Fruit fly (Drosophila melanogaster): ENCODE results near the gene RpL7.

Gene RpL7

dm6 chr2L:10200847-10201246, at the start of gene RpL7, which contains the start of gene Ripalpha:
Gene RpL7 (plus strand): TSS chr2L:10201004.
Gene Ripalpha (minus strand): TSS chr2L:10200974.
- TF ChIP-seq CTCF (optimal IDR thresholded peaks at IDR 0.05) = peak; percentile 34 to 52
- no peak for TF ChIP-seq CG8478 (optimal IDR thresholded peaks at IDR 0.05)

dm6 chr2L:10154395-10154794, 46.4 kb upstream of the RpL7 start:
- TF ChIP-seq CTCF (optimal IDR thresholded peaks at IDR 0.05) = no peak
- TF ChIP-seq CG8478 (optimal IDR thresholded peaks at IDR 0.05) = no peak

DNA sequence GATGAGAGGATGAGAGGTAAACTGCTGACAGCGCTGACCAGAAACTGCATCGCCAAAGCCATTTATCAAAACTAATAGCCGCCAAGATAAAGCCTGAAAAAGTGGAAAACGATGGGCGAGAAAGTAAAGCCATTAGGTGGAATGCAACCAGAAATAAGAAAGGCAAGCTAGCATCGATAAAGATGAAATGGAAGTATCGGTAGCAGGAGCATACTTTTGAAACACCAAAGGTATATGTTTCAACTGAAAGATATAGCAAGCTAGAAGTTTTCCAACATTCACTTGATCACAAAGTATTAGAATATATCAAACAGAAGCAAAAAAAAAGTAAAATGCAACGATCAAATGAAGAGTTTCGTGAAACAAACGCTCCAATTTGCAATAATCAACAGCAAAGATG, 28.4 kb upstream of the RpL7 start, which contains the start of gene CG13137:
TSS of gene CG13137 (plus strand) at position 301 of the 400 bp plus-strand sequence.
- TF ChIP-seq CG8478 (optimal IDR thresholded peaks at IDR 0.05) (no peak), CTCF (optimal IDR thresholded peaks at IDR 0.05) (no peak)

DNA sequence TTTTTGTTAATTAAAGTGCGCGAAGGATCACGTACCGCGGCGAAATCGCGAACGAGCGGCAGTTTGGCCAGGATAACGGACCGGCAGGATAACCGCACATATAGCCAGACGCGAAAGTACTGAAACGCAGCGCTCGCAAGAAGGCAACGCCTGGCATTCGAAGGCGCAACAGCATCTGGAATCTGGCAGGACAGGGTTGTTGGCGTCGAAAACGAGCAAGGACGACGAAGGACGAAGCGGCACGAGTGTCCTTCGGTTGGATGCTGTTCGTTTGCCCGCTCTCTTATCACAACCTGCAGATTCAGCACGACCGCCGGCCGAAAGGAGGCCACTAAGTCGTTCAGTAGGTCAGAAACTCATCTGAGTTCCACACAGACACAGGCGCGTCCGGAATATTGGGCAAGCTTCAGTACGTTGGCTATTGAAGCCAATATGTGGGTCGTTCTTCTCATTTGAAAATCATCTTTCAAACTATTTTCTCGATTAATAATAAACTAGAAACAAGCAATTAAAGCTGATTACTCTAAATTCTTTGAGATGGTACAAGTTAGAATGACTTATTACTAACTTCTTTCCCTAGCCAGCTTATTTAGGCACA, 20.5 kb upstream of the RpL7 start, which contains the start of gene CG44153:
TSS of gene CG44153 (minus strand) at position 75 of the 598 bp plus-strand sequence.
- TF ChIP-seq CG8478 (optimal IDR thresholded peaks at IDR 0.05) (no peak), CTCF (optimal IDR thresholded peaks at IDR 0.05) (no peak)

dm6 chr2L:10191396-10191795, 9.4 kb upstream of the RpL7 start, which contains the start of gene Fum4:
Gene Fum4 (minus strand): TSS chr2L:10191496.
- TF ChIP-seq CTCF (optimal IDR thresholded peaks at IDR 0.05) = no peak
- no peak for TF ChIP-seq CG8478 (optimal IDR thresholded peaks at IDR 0.05)

dm6 chr2L:10198911-10199310, 1.9 kb upstream of the RpL7 start, which contains the start of gene Sur:
Gene Sur (minus strand): TSS chr2L:10199117.
- no peak for TF ChIP-seq CG8478 (optimal IDR thresholded peaks at IDR 0.05)
- TF ChIP-seq CTCF (optimal IDR thresholded peaks at IDR 0.05) = no peak

DNA sequence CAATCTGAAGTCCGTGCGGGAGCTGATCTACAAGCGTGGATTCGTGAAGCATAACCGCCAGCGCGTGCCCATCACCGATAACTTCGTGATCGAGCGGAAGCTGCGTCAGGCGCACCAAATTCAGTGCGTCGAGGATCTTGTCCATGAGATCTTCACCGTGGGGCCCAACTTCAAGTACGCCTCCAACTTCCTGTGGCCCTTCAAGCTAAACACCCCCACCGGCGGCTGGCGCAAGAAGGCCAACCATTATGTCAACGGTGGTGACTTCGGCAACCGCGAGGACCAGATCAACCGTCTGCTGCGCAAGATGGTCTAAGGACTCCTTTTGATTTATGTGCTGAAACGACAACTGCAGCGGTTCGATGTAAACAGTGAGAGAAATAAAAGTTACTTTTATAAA, 939 bp downstream of the RpL7 start:
- no peak for TF ChIP-seq CG8478 (optimal IDR thresholded peaks at IDR 0.05)
- no peak for TF ChIP-seq CTCF (optimal IDR thresholded peaks at IDR 0.05)

- no peak for TF ChIP-seq CTCF (optimal IDR thresholded peaks at IDR 0.05)
- TF ChIP-seq CG8478 (optimal IDR thresholded peaks at IDR 0.05) = no peak
Measured at dm6 chr2L:10203933-10204509, 3.2 kb downstream of the RpL7 start, which contains the start of gene CG34159. Gene CG34159 (minus strand): TSS chr2L:10204317.

DNA sequence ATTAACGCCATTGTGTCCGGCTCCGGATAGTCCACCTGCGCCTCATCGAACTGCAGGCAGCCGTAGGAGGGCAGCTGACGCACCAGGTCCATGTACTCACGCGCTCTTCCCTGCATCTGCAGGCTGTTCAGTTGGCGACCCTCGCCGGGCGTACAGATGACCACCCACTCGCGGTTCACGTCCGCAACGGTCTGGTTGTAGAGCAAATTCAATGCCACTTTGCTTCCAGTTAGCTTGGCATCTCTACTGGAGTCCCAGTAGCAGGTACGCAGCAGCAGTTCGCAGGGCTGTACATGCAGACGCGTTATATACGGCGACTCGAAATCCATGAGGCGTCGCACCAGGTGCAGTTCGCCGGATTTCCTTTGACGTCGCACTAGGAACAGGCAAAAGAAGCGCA, 5.1 kb downstream of the RpL7 start:
- TF ChIP-seq CTCF (optimal IDR thresholded peaks at IDR 0.05) = no peak
- TF ChIP-seq CG8478 (optimal IDR thresholded peaks at IDR 0.05) = no peak

dm6 chr2L:10206633-10207162, 5.9 kb downstream of the RpL7 start, which contains the start of gene Snx17:
Gene Snx17 (minus strand): TSS chr2L:10206961.
- no peak for TF ChIP-seq CTCF (optimal IDR thresholded peaks at IDR 0.05)
- no peak for TF ChIP-seq CG8478 (optimal IDR thresholded peaks at IDR 0.05)

dm6 chr2L:10208799-10209794, 8.3 kb downstream of the RpL7 start, which contains the start of gene CG5731:
Gene CG5731 (minus strand): TSS chr2L:10209744.
- no peak for TF ChIP-seq CG8478 (optimal IDR thresholded peaks at IDR 0.05)
- no peak for TF ChIP-seq CTCF (optimal IDR thresholded peaks at IDR 0.05)

DNA sequence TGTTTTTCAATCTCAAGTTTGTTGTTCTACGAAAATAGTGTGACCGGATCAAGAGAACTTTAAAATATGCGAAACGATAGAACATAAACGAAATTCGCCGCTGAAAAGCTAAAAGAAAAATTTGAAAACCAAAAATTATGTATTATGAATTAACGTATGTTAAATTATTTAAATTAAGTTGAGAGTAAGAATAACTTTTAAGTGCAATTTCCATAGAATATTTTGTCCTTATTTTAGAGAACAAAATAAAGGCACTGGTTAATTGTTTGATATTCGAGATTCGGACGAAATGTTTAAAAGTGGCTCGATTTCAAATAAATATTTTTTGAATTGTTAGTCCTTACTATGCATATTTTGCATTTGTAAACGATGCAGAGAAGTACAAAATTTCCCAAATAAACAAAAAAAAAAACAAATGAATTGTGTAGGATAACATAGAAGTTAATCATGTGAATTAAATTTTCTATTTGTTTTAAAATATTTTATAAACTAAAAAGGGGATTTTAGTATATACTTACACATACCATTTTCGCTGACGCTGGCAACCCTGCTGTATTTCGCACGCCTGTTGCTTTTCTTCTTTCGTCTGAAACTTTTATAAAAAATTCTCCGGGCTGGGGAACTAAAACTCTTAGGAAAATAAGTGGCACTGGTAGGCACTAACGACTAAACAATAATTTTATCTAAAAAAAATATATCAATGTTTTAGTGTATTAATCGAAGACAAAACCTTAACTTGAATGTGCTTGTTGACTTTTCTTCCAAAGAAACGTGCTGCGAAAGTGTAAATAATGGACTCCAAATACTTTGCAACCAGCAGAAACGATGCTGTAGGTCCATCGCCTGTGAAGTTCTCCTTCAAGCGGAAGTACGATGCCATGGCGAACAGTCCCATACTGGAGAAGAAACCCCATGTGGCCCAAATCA, 10.1 kb downstream of the RpL7 start, which contains the start of the genes CG5727 and ath:
TSS of gene CG5727 (minus strand) at position 51 of the 927 bp plus-strand sequence.
TSS of gene ath (plus strand) at position 513 of the 927 bp plus-strand sequence.
- TF ChIP-seq CG8478 (optimal IDR thresholded peaks at IDR 0.05) (no peak), CTCF (optimal IDR thresholded peaks at IDR 0.05) (no peak)

dm6 chr2L:10220010-10220409, 19.2 kb downstream of the RpL7 start:
- TF ChIP-seq CTCF (optimal IDR thresholded peaks at IDR 0.05) (no peak), CG8478 (optimal IDR thresholded peaks at IDR 0.05) (no peak)
